Worm (Caenorhabditis elegans) whole organism, young adult: ENCODE measurements around the gene idpa-3.

ENCODE experiments used
- ama-1 ChIP-seq, 3 experiments: fragments of 150-350 bp in 1 of 3; sonication (generic microtip) in 2 of 3; optimal IDR thresholded peaks; 2 replicates each; lab custom pipeline; 2014 to 2018; ENCODE audit warnings: missing biosample characterization in 2 of 3, missing genetic modification characterization in 2 of 3, missing genetic modification reagents in 2 of 3
- ets-4 ChIP-seq: fragments of 200-800 bp; sonication (Bioruptor generic); optimal IDR thresholded peaks from 2 replicates; lab custom pipeline; 2018; ENCODE audit warnings: mild to moderate bottlenecking, missing genetic modification characterization, missing compliant biosample characterization
- sdz-38 ChIP-seq: sonication (generic microtip); optimal IDR thresholded peaks from 2 replicates; lab custom pipeline; 2016; ENCODE audit warnings: missing genotype, missing genetic modification characterization, missing compliant biosample characterization

- TF ChIP-seq ets-4 (GFP tag; lab: Kevin White, UChicago) (no peak), ama-1 (optimal IDR thresholded peaks at IDR 0.05; lab: Kevin White, UChicago) (no peak), ama-1 (GFP tag; optimal IDR thresholded peaks at IDR 0.05; lab: Kevin White, UChicago) (no peak), sdz-38 (tag; lab: Kevin White, UChicago) (no peak)
Measured at ce11 chrX:10319653-10320052, 16.6 kb upstream of the idpa-3 start.
